Worm (Caenorhabditis elegans) whole organism, L4 larva: Measurements from ENCODE around the gene srj-55.

Source experiments
- F10B5.3 ChIP-seq: sonication (generic microtip); optimal IDR thresholded peaks from 2 replicates; lab custom pipeline; 2016; ENCODE audit warnings: mild to moderate bottlenecking, missing genetic modification characterization, missing compliant biosample characterization
- F37D6.2 ChIP-seq: sonication (generic microtip); optimal IDR thresholded peaks from 2 replicates; lab custom pipeline; 2016; ENCODE audit warnings: mild to moderate bottlenecking, missing genetic modification characterization, missing compliant biosample characterization
- F49E8.2 ChIP-seq: sonication (generic microtip); optimal IDR thresholded peaks from 2 replicates; lab custom pipeline; 2016; ENCODE audit warnings: missing compliant biosample characterization, mild to moderate bottlenecking, missing genetic modification characterization, borderline replicate concordance
- T26A8.4 ChIP-seq: fragments of 200-800 bp; sonication (Bioruptor generic); IDR thresholded peaks from 2 replicates; pipeline ENCODE4 v1.3.6; 2022; ENCODE audit warnings: missing genetic modification characterization, missing compliant biosample characterization
- Y75B8A.6 ChIP-seq: fragments of 200-800 bp; sonication (Bioruptor generic); IDR thresholded peaks from 2 replicates; pipeline ENCODE4 v1.3.6; 2022; ENCODE audit warnings: missing genetic modification reagents, missing genetic modification characterization, missing compliant biosample characterization
- ZK546.5 ChIP-seq, 2 experiments: sonication (generic microtip); optimal IDR thresholded peaks; 2 replicates each; lab custom pipeline; 2017; ENCODE audit warnings: missing biosample characterization in 2 of 2, missing genetic modification characterization in 2 of 2
- ama-1 ChIP-seq: fragments of 150-350 bp; optimal IDR thresholded peaks from 2 replicates; lab custom pipeline; 2014; ENCODE audit warnings: inconsistent platforms, mixed read lengths
- arid-1 ChIP-seq: fragments of 200-800 bp; sonication (Bioruptor generic); conservative IDR thresholded peaks from 2 replicates; pipeline ENCODE4 v1.3.6; 2022; ENCODE audit warnings: missing genetic modification reagents, missing genetic modification characterization, missing compliant biosample characterization
- ceh-28 ChIP-seq: fragments of 150-350 bp; optimal IDR thresholded peaks from 2 replicates; lab custom pipeline; 2014; ENCODE audit warnings: missing biosample characterization, missing genetic modification reagents, missing genetic modification characterization
- ceh-62 ChIP-seq: sonication (generic microtip); optimal IDR thresholded peaks from 2 replicates; lab custom pipeline; 2017; ENCODE audit warnings: missing biosample characterization, missing genetic modification characterization
- ces-1 ChIP-seq: fragments of 150-350 bp; sonication (generic microtip); optimal IDR thresholded peaks from 4 replicates; lab custom pipeline; 2014; ENCODE audit warnings: missing biosample characterization, missing genetic modification reagents, missing genetic modification characterization
- cey-2 ChIP-seq: sonication (generic microtip); optimal IDR thresholded peaks from 3 replicates; lab custom pipeline; 2017; ENCODE audit warnings: missing genetic modification characterization, mild to moderate bottlenecking, missing compliant biosample characterization, antibody characterized with exemption, borderline replicate concordance; ENCODE audit not compliant: insufficient read depth
- daf-12 ChIP-seq: fragments of 150-350 bp; optimal IDR thresholded peaks from 2 replicates; lab custom pipeline; 2014; ENCODE audit warnings: missing biosample characterization, missing genetic modification reagents, missing genetic modification characterization
- duxl-1 ChIP-seq: sonication (generic microtip); optimal IDR thresholded peaks from 2 replicates; lab custom pipeline; 2016; ENCODE audit warnings: mild to moderate bottlenecking, missing genetic modification characterization, moderate library complexity, missing compliant biosample characterization; ENCODE audit not compliant: poor library complexity
- egl-27 ChIP-seq: sonication (generic microtip); optimal IDR thresholded peaks from 3 replicates; lab custom pipeline; 2017; ENCODE audit warnings: missing biosample characterization, missing genetic modification reagents, missing genetic modification characterization
- egl-43 ChIP-seq: fragments of 200-800 bp; sonication (Bioruptor generic); IDR thresholded peaks from 2 replicates; pipeline ENCODE4 v1.3.6; 2022; ENCODE audit warnings: missing genetic modification reagents, missing genetic modification characterization, missing compliant biosample characterization
- gei-8 ChIP-seq: fragments of 200-800 bp; sonication (Bioruptor generic); optimal IDR thresholded peaks from 2 replicates; lab custom pipeline; 2018; ENCODE audit warnings: mild to moderate bottlenecking, missing genetic modification characterization, missing compliant biosample characterization
- lin-29 ChIP-seq: fragments of 200-800 bp; sonication (Bioruptor generic); IDR thresholded peaks from 2 replicates; pipeline ENCODE4 v1.3.6; 2022; ENCODE audit warnings: missing genetic modification reagents, missing genetic modification characterization, missing compliant biosample characterization
- madf-9 ChIP-seq: fragments of 200-800 bp; sonication (Bioruptor generic); conservative IDR thresholded peaks from 2 replicates; pipeline ENCODE4 v1.3.6; 2022; ENCODE audit warnings: missing genetic modification reagents, missing genetic modification characterization, missing compliant biosample characterization
- mxl-2 ChIP-seq: fragments of 200-800 bp; sonication (Bioruptor generic); conservative IDR thresholded peaks from 2 replicates; pipeline ENCODE4 v1.3.6; 2022; ENCODE audit warnings: missing genetic modification reagents, missing genetic modification characterization, missing compliant biosample characterization
- mxl-3 ChIP-seq: fragments of 200-800 bp; sonication (Bioruptor generic); optimal IDR thresholded peaks from 2 replicates; lab custom pipeline; 2018; ENCODE audit warnings: mild to moderate bottlenecking, missing genetic modification characterization, missing compliant biosample characterization
- nhr-111 ChIP-seq: fragments of 200-800 bp; sonication (Bioruptor generic); optimal IDR thresholded peaks from 2 replicates; lab custom pipeline; 2018; ENCODE audit warnings: mild to moderate bottlenecking, missing genetic modification characterization, missing compliant biosample characterization
- nhr-41 ChIP-seq: fragments of 200-800 bp; sonication (Bioruptor generic); IDR thresholded peaks from 2 replicates; pipeline ENCODE4 v1.3.6; 2022; ENCODE audit warnings: missing genetic modification reagents, missing genetic modification characterization, missing compliant biosample characterization
- nhr-48 ChIP-seq: sonication (generic microtip); optimal IDR thresholded peaks from 2 replicates; lab custom pipeline; 2016; ENCODE audit warnings: mild to moderate bottlenecking, missing genetic modification characterization, missing compliant biosample characterization
- nhr-76 ChIP-seq: fragments of 150-350 bp; optimal IDR thresholded peaks from 2 replicates; lab custom pipeline; 2014; ENCODE audit warnings: missing biosample characterization, missing genetic modification characterization
- php-3 ChIP-seq: fragments of 200-800 bp; sonication (Bioruptor generic); IDR thresholded peaks from 2 replicates; pipeline ENCODE4 v1.3.6; 2022; ENCODE audit warnings: missing genetic modification reagents, missing genetic modification characterization, missing compliant biosample characterization
- pqm-1 ChIP-seq: sonication (generic microtip); optimal IDR thresholded peaks from 2 replicates; lab custom pipeline; 2017; ENCODE audit warnings: missing biosample characterization, missing genetic modification characterization
- rbr-2 ChIP-seq: sonication (generic microtip); optimal IDR thresholded peaks from 2 replicates; lab custom pipeline; 2016; ENCODE audit warnings: missing genotype, missing genetic modification characterization, missing compliant biosample characterization
- skn-1 ChIP-seq: fragments of 150-350 bp; optimal IDR thresholded peaks from 2 replicates; lab custom pipeline; 2014; ENCODE audit warnings: missing biosample characterization, missing genetic modification characterization
- spr-3 ChIP-seq: fragments of 200-800 bp; sonication (Bioruptor generic); optimal IDR thresholded peaks from 2 replicates; lab custom pipeline; 2018; ENCODE audit warnings: mild to moderate bottlenecking, missing genetic modification characterization, missing compliant biosample characterization
- tra-1 ChIP-seq: fragments of 200-800 bp; sonication (Bioruptor generic); IDR thresholded peaks from 2 replicates; pipeline ENCODE4 v1.3.6; 2022; ENCODE audit warnings: missing genetic modification reagents, missing genetic modification characterization, missing compliant biosample characterization
- unc-130 ChIP-seq: sonication (generic microtip); optimal IDR thresholded peaks from 2 replicates; lab custom pipeline; 2016; ENCODE audit warnings: missing genetic modification reagents, missing genetic modification characterization, missing compliant biosample characterization
- unc-62 ChIP-seq, 3 experiments: fragments of 150-350 bp in 1 of 3; sonication (generic microtip); optimal IDR thresholded peaks in 2 of 3; peaks in 1 of 3; 1 replicate in 1 of 3; 2 replicates in 2 of 3; lab custom pipeline; 2014 to 2017; ENCODE audit warnings: missing biosample characterization in 3 of 3, missing genetic modification characterization in 3 of 3, missing genetic modification reagents in 3 of 3, missing genotype in 1 of 3
- zfp-2 ChIP-seq: sonication (generic microtip); optimal IDR thresholded peaks from 2 replicates; lab custom pipeline; 2016; ENCODE audit warnings: mild to moderate bottlenecking, missing genetic modification characterization, missing compliant biosample characterization
- zfp-3 ChIP-seq: fragments of 200-800 bp; sonication (Bioruptor generic); conservative IDR thresholded peaks from 2 replicates; pipeline ENCODE4 v1.3.6; 2022; ENCODE audit warnings: missing genetic modification reagents, missing genetic modification characterization, missing compliant biosample characterization
- zip-2 ChIP-seq: fragments of 150-350 bp; optimal IDR thresholded peaks from 2 replicates; lab custom pipeline; 2014; ENCODE audit warnings: missing biosample characterization, missing genetic modification characterization
- ztf-11 ChIP-seq: fragments of 150-350 bp; optimal IDR thresholded peaks from 2 replicates; lab custom pipeline; 2014; ENCODE audit warnings: missing biosample characterization, missing genetic modification characterization

srj-55 gene

DNA sequence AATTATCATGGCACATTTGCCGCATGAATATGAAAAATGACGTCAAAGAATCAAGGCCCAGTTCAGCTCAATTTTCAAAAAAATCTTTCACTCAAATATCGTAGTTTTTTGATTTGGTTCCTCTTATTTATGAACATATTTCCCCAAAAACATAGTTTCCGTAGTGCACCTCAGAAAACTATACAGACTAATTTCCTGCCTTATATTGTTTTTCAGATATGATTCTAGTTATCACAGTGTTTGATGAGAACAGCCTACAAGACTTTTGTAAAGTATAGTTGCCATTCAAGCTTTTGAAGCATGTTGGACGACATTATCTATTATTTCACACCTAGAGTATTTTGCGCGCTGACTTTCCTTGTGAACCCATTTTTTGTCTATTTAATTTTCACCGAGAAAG is 25.1 kb downstream of the srj-55 start, which contains the start of gene srj-50:
srj-50 (plus strand) TSS at position 301 of the 400 bp plus-strand sequence.
- TF ChIP-seq gei-8 (GFP tag; lab: Kevin White, UChicago) (no peak), ztf-11 (tag; lab: Kevin White, UChicago) (no peak), ama-1 (no peak), nhr-76 (tag; lab: Kevin White, UChicago) (no peak), ces-1 (GFP tag; lab: Kevin White, UChicago) (no peak), F37D6.2 (tag; lab: Kevin White, UChicago) (no peak), mxl-2 (no peak), lin-29 (GFP tag; lab: Robert Waterston, UW) (no peak), daf-12 (tag; lab: Kevin White, UChicago) (no peak), mxl-3 (no peak), ceh-62 (tag; lab: Kevin White, UChicago) (no peak), egl-27 (tag; lab: Kevin White, UChicago) (no peak), rbr-2 (tag; lab: Kevin White, UChicago) (no peak), zfp-3 (GFP tag; lab: Robert Waterston, UW) (no peak), spr-3 (GFP tag; lab: Kevin White, UChicago) (no peak), madf-9 (GFP tag; lab: Robert Waterston, UW) (no peak), duxl-1 (tag; lab: Kevin White, UChicago) (no peak)

DNA sequence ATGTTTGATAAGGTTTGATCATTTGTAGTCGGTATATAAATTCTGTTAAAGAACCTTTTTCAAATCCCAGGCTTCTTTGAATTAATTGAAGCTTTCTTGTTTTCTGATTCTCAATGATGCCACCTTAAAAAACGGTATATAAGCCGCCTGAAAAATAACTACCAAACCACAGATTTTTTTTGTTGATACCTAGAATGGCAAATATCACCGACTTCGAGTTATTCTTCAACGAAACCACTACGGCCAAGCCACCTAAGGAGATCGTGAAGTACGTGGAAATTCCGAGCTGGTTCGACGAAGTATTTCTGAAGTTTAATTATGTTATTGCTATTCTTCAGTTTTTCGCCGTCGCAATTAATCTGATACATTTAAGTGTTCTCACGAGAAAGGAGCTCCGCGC is 26.9 kb downstream of the srj-55 start, which contains the start of gene srw-2:
srw-2 (plus strand) TSS at position 62 of the 400 bp plus-strand sequence.
- TF ChIP-seq cey-2 (tag; lab: Kevin White, UChicago) (no peak), unc-62 (GFP tag; optimal IDR thresholded peaks at IDR 0.05 in 1 of 2; lab: Kevin White, UChicago) (peak in 1 of 2 experiments; percentile 90), unc-62 (tag; optimal IDR thresholded peaks at IDR 0.05; lab: Kevin White, UChicago) (no peak), php-3 (GFP tag; lab: Robert Waterston, UW) (no peak)

DNA sequence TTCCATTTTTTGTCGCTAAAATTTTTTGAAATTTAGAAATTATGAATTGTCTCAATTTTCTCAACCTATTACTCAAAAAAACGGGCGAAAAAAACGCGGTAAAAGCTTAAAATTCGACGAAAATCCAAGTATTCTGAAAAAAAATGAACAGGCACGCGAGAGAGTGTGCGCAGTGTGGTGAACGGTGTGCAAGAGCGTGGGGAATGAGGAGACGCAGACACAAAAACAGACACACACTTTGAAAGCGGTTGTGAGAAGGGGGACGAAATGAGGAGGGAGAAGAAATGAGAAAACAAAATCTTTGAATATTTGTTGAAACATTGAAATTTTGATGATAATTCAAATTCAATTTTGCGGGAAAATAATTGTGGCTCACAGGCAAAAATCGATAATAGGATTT is 30.9 kb downstream of the srj-55 start, which contains the start of gene T03D3.5:
T03D3.5 (minus strand) TSS at position 21 of the 400 bp plus-strand sequence.
- TF ChIP-seq F10B5.3 (tag; lab: Kevin White, UChicago) (no peak), duxl-1 (tag; lab: Kevin White, UChicago) (peak; percentile 50)

DNA sequence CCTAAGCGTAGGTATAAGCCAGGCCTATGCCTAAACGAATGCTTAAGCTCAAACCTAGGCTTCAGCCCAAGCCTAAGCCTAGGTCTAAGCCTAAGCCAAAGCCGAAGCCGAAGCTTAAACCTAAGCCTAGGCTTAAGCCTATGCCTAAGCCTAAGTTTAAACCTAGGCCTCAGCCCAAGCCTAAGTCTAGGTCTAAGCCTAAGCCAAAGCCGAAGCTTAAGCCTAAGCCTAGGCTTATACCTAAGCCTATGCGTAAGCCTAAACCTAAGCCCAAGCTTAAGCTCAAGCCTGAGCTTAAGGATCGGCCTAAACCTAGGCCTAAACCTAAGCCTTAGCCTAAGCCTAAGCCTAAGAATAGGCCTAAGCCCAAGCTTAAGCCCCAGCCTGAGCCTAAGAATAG is 31.8 kb downstream of the srj-55 start:
- TF ChIP-seq nhr-41 (GFP tag; lab: Robert Waterston, UW) (no peak), nhr-111 (GFP tag; lab: Kevin White, UChicago) (no peak), skn-1 (tag; lab: Kevin White, UChicago) (no peak), nhr-48 (tag; lab: Kevin White, UChicago) (no peak), php-3 (GFP tag; lab: Robert Waterston, UW) (no peak), mxl-3 (no peak), zip-2 (tag; lab: Kevin White, UChicago) (no peak), T26A8.4 (GFP tag; lab: Robert Waterston, UW) (no peak), arid-1 (no peak), Y75B8A.6 (GFP tag; lab: Robert Waterston, UW) (no peak), pqm-1 (no peak), egl-43 (GFP tag; lab: Robert Waterston, UW) (no peak), zfp-2 (no peak), ZK546.5 (tag; optimal IDR thresholded peaks at IDR 0.05; lab: Kevin White, UChicago) (no peak), unc-130 (GFP tag; lab: Kevin White, UChicago) (no peak), ceh-28 (tag; lab: Kevin White, UChicago) (no peak), tra-1 (GFP tag; lab: Robert Waterston, UW) (no peak), F49E8.2 (no peak)
- TF ChIP-seq, all 104 proteins: peak for 0
